Fruit fly (Drosophila melanogaster): Measurements from ENCODE around the gene tkv.

tkv gene

dm6 chr2L:5232967-5233909 lies 37.9 kb downstream of the tkv start (continued):
- no peak for TF ChIP-seq Sox100B (GFP tag; optimal IDR thresholded peaks at IDR 0.05)
- no peak for TF ChIP-seq Spps (tag; optimal IDR thresholded peaks at IDR 0.05)
- no peak for TF ChIP-seq CG4730 (GFP tag; IDR thresholded peaks at IDR 0.05)
- TF ChIP-seq CG1603 (tag; optimal IDR thresholded peaks at IDR 0.05) = no peak
- TF ChIP-seq CG12219 (GFP tag; optimal IDR thresholded peaks at IDR 0.05) = no peak
- TF ChIP-seq CG13894 (tag; optimal IDR thresholded peaks at IDR 0.05) = peak; percentile 15
- no peak for TF ChIP-seq ara (GFP tag; IDR thresholded peaks at IDR 0.05)
- TF ChIP-seq E2f2 (GFP tag; IDR thresholded peaks at IDR 0.05) = 0 out of 2 replicates have a peak, but pooled peaks have one; percentile 14
- no peak for TF ChIP-seq CG2129 (GFP tag; IDR thresholded peaks at IDR 0.05; ENCODE audit: partially characterized antibody)
- peak; percentile 45 for TF ChIP-seq BtbVII (GFP tag; optimal IDR thresholded peaks at IDR 0.05)
- peak; percentile 15 for TF ChIP-seq CG12071 (GFP tag; optimal IDR thresholded peaks at IDR 0.05)
- no peak for TF ChIP-seq dysf (GFP tag; IDR thresholded peaks at IDR 0.05)
- peak; percentile 44 for TF ChIP-seq CG5180 (GFP tag; optimal IDR thresholded peaks at IDR 0.05)
- no peak for TF ChIP-seq Awh (GFP tag; IDR thresholded peaks at IDR 0.05)
- TF ChIP-seq CG13287 (GFP tag; IDR thresholded peaks at IDR 0.05; ENCODE audit: partially characterized antibody) = no peak
- TF ChIP-seq lmd (GFP tag; IDR thresholded peaks at IDR 0.05) = no peak
- peak; percentile 42 for TF ChIP-seq Fer1 (GFP tag; optimal IDR thresholded peaks at IDR 0.05)
- TF ChIP-seq gcm (GFP tag; optimal IDR thresholded peaks at IDR 0.05) = no peak
- TF ChIP-seq HLH54F (GFP tag; optimal IDR thresholded peaks at IDR 0.05) = no peak
- TF ChIP-seq Adf1 (GFP tag; IDR thresholded peaks at IDR 0.05) = no peak
- no peak for TF ChIP-seq CG3995 (GFP tag; optimal IDR thresholded peaks at IDR 0.05)
- peak; percentile 42 for TF ChIP-seq CG3281 (GFP tag; optimal IDR thresholded peaks at IDR 0.05)
- TF ChIP-seq ci (GFP tag; IDR thresholded peaks at IDR 0.05) = 0 out of 3 replicates have a peak, but pooled peaks have one; percentile 21
- TF ChIP-seq ab (GFP tag; optimal IDR thresholded peaks at IDR 0.05) = no peak
- TF ChIP-seq CG17568 (GFP tag; optimal IDR thresholded peaks at IDR 0.05) = no peak
- TF ChIP-seq crp (GFP tag; optimal IDR thresholded peaks at IDR 0.05) = no peak
- no peak for TF ChIP-seq CG5245 (GFP tag; optimal IDR thresholded peaks at IDR 0.05)
- TF ChIP-seq CG9215 (GFP tag; IDR thresholded peaks at IDR 0.05) = no peak
- TF ChIP-seq slou (GFP tag; optimal IDR thresholded peaks at IDR 0.05) = no peak
- no peak for TF ChIP-seq gsb (GFP tag; IDR thresholded peaks at IDR 0.05)
- no peak for TF ChIP-seq CG30431 (GFP tag; optimal IDR thresholded peaks at IDR 0.05)
- TF ChIP-seq fd3F (GFP tag; optimal IDR thresholded peaks at IDR 0.05) = no peak
- TF ChIP-seq wdn (GFP tag; IDR thresholded peaks at IDR 0.05) = no peak
- no peak for TF ChIP-seq jing (GFP tag; optimal IDR thresholded peaks at IDR 0.05)
- no peak for TF ChIP-seq CG11456 (GFP tag; IDR thresholded peaks at IDR 0.05)
- TF ChIP-seq CG11085 (GFP tag; IDR thresholded peaks at IDR 0.05) = no peak
- no peak for TF ChIP-seq Dad (GFP tag; optimal IDR thresholded peaks at IDR 0.05)
- TF ChIP-seq CG17612 (GFP tag; IDR thresholded peaks at IDR 0.05) = no peak
- TF ChIP-seq CG17829 (tag; optimal IDR thresholded peaks at IDR 0.05) = no peak
- no peak for TF ChIP-seq CG4854 (GFP tag; optimal IDR thresholded peaks at IDR 0.05)
- TF ChIP-seq kni (GFP tag; optimal IDR thresholded peaks at IDR 0.05) = peak; percentile 44
- 0 out of 2 replicates have a peak, but pooled peaks have one; percentile 7 for TF ChIP-seq sens-2 (GFP tag; IDR thresholded peaks at IDR 0.05)
- no peak for TF ChIP-seq pb (GFP tag; optimal IDR thresholded peaks at IDR 0.05)
- TF ChIP-seq Stat92E (GFP tag; optimal IDR thresholded peaks at IDR 0.05) = no peak
- no peak for TF ChIP-seq ewg (GFP tag; optimal IDR thresholded peaks at IDR 0.05)
- peak; percentile 57 for TF ChIP-seq salm (tag; optimal IDR thresholded peaks at IDR 0.05)
- TF ChIP-seq CG18476 (GFP tag; optimal IDR thresholded peaks at IDR 0.05) = no peak
- no peak for TF ChIP-seq tna (GFP tag; IDR thresholded peaks at IDR 0.05; ENCODE audit: partially characterized antibody)
- TF ChIP-seq CG4424 (GFP tag; optimal IDR thresholded peaks at IDR 0.05) = no peak
